Fruit fly (Drosophila melanogaster) whole organism, wandering third instar larva: ENCODE data around the gene CG11601.

Source experiments
- Abd-B ChIP-seq: fragments of >200 bp; optimal IDR thresholded peaks from 2 replicates; lab custom pipeline; 2017; ENCODE audit warnings: missing biosample characterization, missing genetic modification characterization
- CG32264 ChIP-seq: fragments of 200-800 bp; sonication (Bioruptor generic); optimal IDR thresholded peaks from 2 replicates; lab custom pipeline; 2016; ENCODE audit warnings: missing biosample characterization, missing genetic modification characterization
- CG9705 ChIP-seq: fragments of 200-800 bp; sonication (Bioruptor generic); optimal IDR thresholded peaks from 2 replicates; lab custom pipeline; 2018; ENCODE audit warnings: missing biosample characterization, mild to moderate bottlenecking, missing genetic modification characterization
- CrebA ChIP-seq: fragments of 200-800 bp; sonication (Bioruptor generic); optimal IDR thresholded peaks from 2 replicates; lab custom pipeline; 2016; ENCODE audit warnings: missing biosample characterization, mild to moderate bottlenecking, missing genetic modification characterization, borderline replicate concordance
- Dfd ChIP-seq: fragments of >200 bp; optimal IDR thresholded peaks from 2 replicates; lab custom pipeline; 2017; ENCODE audit warnings: missing biosample characterization, missing genetic modification characterization
- Dif ChIP-seq: fragments of 200-275, 200-300 bp; sonication (Bioruptor generic); optimal IDR thresholded peaks from 2 replicates; lab custom pipeline; 2018; ENCODE audit warnings: missing biosample characterization, missing genetic modification characterization; ENCODE audit not compliant: partially characterized antibody
- GATAd ChIP-seq: sonication (Bioruptor generic); optimal IDR thresholded peaks from 2 replicates; lab custom pipeline; 2016; ENCODE audit warnings: missing biosample characterization, missing genetic modification characterization
- HLH106 ChIP-seq: fragments of 200-800 bp; optimal IDR thresholded peaks from 3 replicates; lab custom pipeline; 2019; ENCODE audit warnings: missing biosample characterization, mild to moderate bottlenecking, missing genetic modification characterization, moderate library complexity
- Hnf4 ChIP-seq: fragments of 200-800 bp; sonication (Bioruptor generic); optimal IDR thresholded peaks from 2 replicates; lab custom pipeline; 2016; ENCODE audit warnings: missing biosample characterization, mild to moderate bottlenecking, missing genetic modification characterization
- Hr78 ChIP-seq: fragments of >200 bp; optimal IDR thresholded peaks from 2 replicates; lab custom pipeline; 2017; ENCODE audit warnings: missing biosample characterization, missing genetic modification characterization
- Hr83 ChIP-seq: fragments of 200-300 bp; sonication (Bioruptor generic); optimal IDR thresholded peaks from 2 replicates; lab custom pipeline; 2016; ENCODE audit warnings: missing biosample characterization, mild to moderate bottlenecking, missing genetic modification characterization, moderate library complexity; ENCODE audit not compliant: poor library complexity, severe bottlenecking
- Jra ChIP-seq: sonication (Bioruptor generic); optimal IDR thresholded peaks from 2 replicates; lab custom pipeline; 2016; ENCODE audit warnings: missing biosample characterization, missing genetic modification characterization
- Mio ChIP-seq: sonication (Bioruptor generic); optimal IDR thresholded peaks from 2 replicates; lab custom pipeline; 2016; ENCODE audit warnings: missing biosample characterization, missing genetic modification characterization
- Myc ChIP-seq: fragments of >200 bp; optimal IDR thresholded peaks from 2 replicates; lab custom pipeline; 2017
- N ChIP-seq: fragments of >200 bp; optimal IDR thresholded peaks from 2 replicates; lab custom pipeline; 2018; ENCODE audit warnings: missing biosample characterization, missing external identifiers, missing genetic modification characterization
- OdsH ChIP-seq: fragments of 200-800 bp; sonication (Bioruptor generic); optimal IDR thresholded peaks from 2 replicates; lab custom pipeline; 2016; ENCODE audit warnings: missing biosample characterization, mild to moderate bottlenecking, missing genetic modification characterization
- Rel ChIP-seq, 2 experiments: fragments of 200-800 bp; sonication (Bioruptor generic) in 1 of 2; optimal IDR thresholded peaks; 2 replicates in 1 of 2; 3 replicates in 1 of 2; lab custom pipeline; 2016 to 2019; ENCODE audit warnings: mild to moderate bottlenecking in 2 of 2, missing biosample characterization in 2 of 2, missing genetic modification characterization in 2 of 2, moderate library complexity in 1 of 2
- Sp1 ChIP-seq: fragments of 200-800 bp; sonication (Bioruptor generic); optimal IDR thresholded peaks from 3 replicates; lab custom pipeline; 2019; ENCODE audit warnings: missing biosample characterization, mild to moderate bottlenecking, missing genetic modification characterization, moderate library complexity
- Vsx2 ChIP-seq: fragments of 200-300, 225-300 bp; sonication (Bioruptor generic); optimal IDR thresholded peaks from 2 replicates; lab custom pipeline; 2018; ENCODE audit warnings: missing biosample characterization, missing genetic modification characterization; ENCODE audit not compliant: partially characterized antibody
- br ChIP-seq: fragments of 200-800 bp; sonication (Bioruptor generic); optimal IDR thresholded peaks from 2 replicates; lab custom pipeline; 2016; ENCODE audit warnings: missing biosample characterization, missing genetic modification characterization
- brk ChIP-seq: fragments of 200-800 bp; sonication (Bioruptor generic); optimal IDR thresholded peaks from 2 replicates; lab custom pipeline; 2016; ENCODE audit warnings: missing biosample characterization, mild to moderate bottlenecking, missing genetic modification characterization
- dl ChIP-seq, 2 experiments: fragments of 175-275, 200-275 bp in 1 of 2; fragments of 200-275 bp in 1 of 2; sonication (Bioruptor generic); optimal IDR thresholded peaks; lab custom pipeline; 2018; ENCODE audit warnings: mild to moderate bottlenecking in 2 of 2, missing biosample characterization in 2 of 2, missing genetic modification characterization in 2 of 2, moderate library complexity in 2 of 2; ENCODE audit not compliant: partially characterized antibody in 2 of 2, insufficient read depth in 1 of 2
- dmrt93B ChIP-seq: fragments of 200-800 bp; sonication (Bioruptor generic); optimal IDR thresholded peaks from 2 replicates; lab custom pipeline; 2018; ENCODE audit warnings: missing biosample characterization, mild to moderate bottlenecking, missing genetic modification characterization
- dsf ChIP-seq: sonication (Bioruptor generic); optimal IDR thresholded peaks from 2 replicates; lab custom pipeline; 2016; ENCODE audit warnings: missing biosample characterization, missing genetic modification characterization, borderline replicate concordance
- ey ChIP-seq: fragments of 200-800 bp; sonication (Bioruptor generic); optimal IDR thresholded peaks from 2 replicates; lab custom pipeline; 2016; ENCODE audit warnings: missing biosample characterization, missing genetic modification characterization
- foxo ChIP-seq, 2 experiments: fragments of 200-800 bp; sonication (Bioruptor generic); optimal IDR thresholded peaks; 2 replicates in 1 of 2; 3 replicates in 1 of 2; lab custom pipeline; 2016 to 2017; ENCODE audit warnings: missing biosample characterization in 2 of 2, missing genetic modification characterization in 2 of 2
- fru ChIP-seq: fragments of 200-800 bp; sonication (Bioruptor generic); optimal IDR thresholded peaks from 3 replicates; lab custom pipeline; 2016; ENCODE audit warnings: missing biosample characterization, mild to moderate bottlenecking, missing genetic modification characterization
- h ChIP-seq: fragments of 200-800 bp; sonication (Bioruptor generic); optimal IDR thresholded peaks from 3 replicates; lab custom pipeline; 2016; ENCODE audit warnings: missing biosample characterization, mild to moderate bottlenecking, missing genetic modification characterization
- jim ChIP-seq: fragments of 175-275, 200-325 bp; sonication (Bioruptor generic); optimal IDR thresholded peaks from 2 replicates; lab custom pipeline; 2016; ENCODE audit warnings: missing biosample characterization, mild to moderate bottlenecking, missing genetic modification characterization
- pan ChIP-seq: fragments of >200 bp; optimal IDR thresholded peaks from 2 replicates; lab custom pipeline; 2017
- psq ChIP-seq: fragments of 200-800 bp; sonication (Bioruptor generic); optimal IDR thresholded peaks from 3 replicates; lab custom pipeline; 2017; ENCODE audit warnings: missing biosample characterization, mild to moderate bottlenecking, missing genetic modification characterization, moderate library complexity
- rgr ChIP-seq: fragments of 200-800 bp; sonication (Bioruptor generic); optimal IDR thresholded peaks from 3 replicates; lab custom pipeline; 2016; ENCODE audit warnings: missing biosample characterization, mild to moderate bottlenecking, missing genetic modification characterization
- sage ChIP-seq: fragments of 200-800 bp; sonication (Bioruptor generic); optimal IDR thresholded peaks from 2 replicates; lab custom pipeline; 2016; ENCODE audit warnings: missing biosample characterization, mild to moderate bottlenecking, missing genetic modification characterization
- sv ChIP-seq: fragments of 200-800 bp; sonication (Bioruptor generic); optimal IDR thresholded peaks from 3 replicates; lab custom pipeline; 2016; ENCODE audit warnings: missing biosample characterization, missing genetic modification characterization
- tai ChIP-seq: sonication (Bioruptor generic); optimal IDR thresholded peaks from 2 replicates; lab custom pipeline; 2016; ENCODE audit warnings: missing biosample characterization, missing genetic modification characterization
- usp ChIP-seq: fragments of >200 bp; optimal IDR thresholded peaks from 2 replicates; lab custom pipeline; 2017; ENCODE audit warnings: missing biosample characterization, missing genetic modification characterization
- woc ChIP-seq: sonication (Bioruptor generic); optimal IDR thresholded peaks from 2 replicates; lab custom pipeline; 2016; ENCODE audit warnings: missing biosample characterization, mild to moderate bottlenecking, missing genetic modification characterization

CG11601 gene

DNA sequence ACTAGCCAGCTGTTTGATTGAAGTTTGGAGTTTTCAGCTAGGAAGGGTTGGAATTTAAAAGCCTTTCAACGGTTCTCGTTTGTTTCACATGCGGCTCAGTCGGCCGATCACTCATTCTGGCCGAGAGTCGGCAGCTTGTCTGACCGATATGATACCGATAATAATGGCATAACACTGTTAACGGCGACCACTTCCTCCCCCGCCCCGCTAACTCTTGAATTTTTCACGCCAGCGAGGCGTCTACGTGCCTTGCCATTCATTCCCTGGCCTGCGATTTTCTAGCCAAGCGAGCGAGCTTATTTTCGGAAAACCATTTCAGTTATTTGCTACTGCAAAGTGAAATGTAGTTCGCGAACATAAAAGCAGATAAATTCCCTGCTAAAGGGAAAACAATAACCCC, 16.9 kb upstream of the CG11601 start:
- TF ChIP-seq Rel (GFP tag; optimal IDR thresholded peaks at IDR 0.05; lab: Kevin White, UChicago) (no peak), Rel (tag; optimal IDR thresholded peaks at IDR 0.05; lab: Kevin White, UChicago) (no peak), CrebA (GFP tag; lab: Kevin White, UChicago) (no peak), Myc (lab: Kevin White, UChicago) (no peak), brk (GFP tag; lab: Kevin White, UChicago) (no peak), CG9705 (GFP tag; lab: Kevin White, UChicago) (no peak), Dif (GFP tag; lab: Kevin White, UChicago) (no peak), tai (GFP tag; lab: Kevin White, UChicago) (no peak), br (GFP tag; lab: Kevin White, UChicago) (no peak), pan (no peak), rgr (GFP tag; lab: Kevin White, UChicago) (no peak), OdsH (GFP tag; lab: Kevin White, UChicago) (no peak), usp (no peak), HLH106 (tag; lab: Kevin White, UChicago) (no peak), Jra (no peak), CG32264 (GFP tag; lab: Kevin White, UChicago) (no peak), psq (GFP tag; lab: Kevin White, UChicago) (no peak), Vsx2 (GFP tag; lab: Kevin White, UChicago) (no peak)
- TF ChIP-seq, all 38 proteins: peak for 0

- TF ChIP-seq sv (GFP tag; lab: Kevin White, UChicago) (no peak), CG9705 (GFP tag; lab: Kevin White, UChicago) (no peak), N (GFP tag; lab: Kevin White, UChicago) (no peak), Abd-B (no peak), dsf (GFP tag; lab: Kevin White, UChicago) (no peak)
Measured at dm6 chr2L:299038-299437, 16.0 kb upstream of the CG11601 start.

- TF ChIP-seq dsf (GFP tag; lab: Kevin White, UChicago) = no peak
- TF ChIP-seq Rel (GFP tag; optimal IDR thresholded peaks at IDR 0.05; lab: Kevin White, UChicago) = no peak
- TF ChIP-seq Rel (tag; optimal IDR thresholded peaks at IDR 0.05; lab: Kevin White, UChicago) = peak; percentile 48
Measured at dm6 chr2L:298285-298644, 15.2 kb upstream of the CG11601 start.

DNA sequence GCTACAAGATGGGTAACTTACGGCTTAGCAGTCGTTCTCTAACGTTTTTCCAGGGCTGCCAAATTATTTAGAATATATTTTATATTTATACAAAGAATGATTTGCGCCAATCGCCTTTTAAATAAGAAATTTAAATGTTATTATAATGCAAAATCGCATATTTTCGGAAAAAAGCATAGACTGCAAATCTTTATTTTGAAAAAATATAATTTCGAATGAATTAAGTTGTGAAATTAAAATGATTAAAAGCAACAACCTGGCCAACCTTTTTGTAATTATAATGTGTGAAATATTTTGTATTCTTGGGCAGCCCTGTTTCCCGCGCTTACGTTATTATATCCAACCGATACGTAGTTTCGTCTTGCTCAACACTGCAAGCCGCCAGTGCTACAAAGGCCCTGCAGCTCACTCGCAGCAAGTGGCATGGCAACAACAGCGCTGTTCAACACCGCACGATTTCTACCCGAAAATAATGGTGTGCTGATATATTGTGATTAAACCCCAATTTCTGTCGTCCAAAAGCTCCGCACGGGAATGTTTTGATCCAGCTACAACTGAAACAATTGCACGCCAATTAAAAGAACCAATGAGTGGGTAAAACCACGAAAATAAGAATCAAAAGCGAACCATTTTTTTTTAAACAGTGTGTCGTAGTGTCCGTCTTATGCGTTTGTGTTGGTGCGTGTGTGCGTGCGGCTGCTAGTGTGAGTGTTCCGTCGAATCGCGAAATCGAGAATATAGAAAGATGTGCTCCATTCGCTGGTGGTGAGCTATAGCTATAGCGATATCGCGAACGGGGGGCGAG, 14.6 kb upstream of the CG11601 start, which contains the start of gene Pi3K21B:
Gene Pi3K21B, plus strand, starts transcription at position 401 of the 805 bp plus-strand sequence.
- TF ChIP-seq Vsx2 (GFP tag; lab: Kevin White, UChicago) = no peak
- no peak for TF ChIP-seq CrebA (GFP tag; lab: Kevin White, UChicago)
- TF ChIP-seq dsf (GFP tag; lab: Kevin White, UChicago) = peak; percentile 93
- TF ChIP-seq foxo (GFP tag; optimal IDR thresholded peaks at IDR 0.05; lab: Kevin White, UChicago) = peak; percentile 49 to 98
- TF ChIP-seq brk (GFP tag; lab: Kevin White, UChicago) = peak; percentile 76
- peak; percentile 96 for TF ChIP-seq Jra
- peak; percentile 86 for TF ChIP-seq dmrt93B (GFP tag; lab: Kevin White, UChicago)
- peak; percentile 98 for TF ChIP-seq tai (GFP tag; lab: Kevin White, UChicago)
- peak; percentile 91 for TF ChIP-seq CG32264 (GFP tag; lab: Kevin White, UChicago)
- peak; percentile 85 for TF ChIP-seq CG9705 (GFP tag; lab: Kevin White, UChicago)
- TF ChIP-seq jim (GFP tag; lab: Kevin White, UChicago) = peak; percentile 92
- TF ChIP-seq h (GFP tag; lab: Kevin White, UChicago) = peak; percentile 90
- TF ChIP-seq psq (GFP tag; lab: Kevin White, UChicago) = peak; percentile 85
- peak; percentile 100 for TF ChIP-seq Hr83 (GFP tag; lab: Kevin White, UChicago)
- TF ChIP-seq Dif (GFP tag; lab: Kevin White, UChicago) = peak; percentile 37
- TF ChIP-seq OdsH (GFP tag; lab: Kevin White, UChicago) = peak; percentile 89
- peak; percentile 98 for TF ChIP-seq Hnf4 (GFP tag; lab: Kevin White, UChicago)
- no peak for TF ChIP-seq Hr78 (GFP tag; lab: Kevin White, UChicago)
- TF ChIP-seq Sp1 (GFP tag; lab: Kevin White, UChicago) = peak; percentile 92
- TF ChIP-seq HLH106 (tag; lab: Kevin White, UChicago) = peak; percentile 93
- TF ChIP-seq N (GFP tag; lab: Kevin White, UChicago) = peak; percentile 16
- TF ChIP-seq pan = no peak
- TF ChIP-seq br (GFP tag; lab: Kevin White, UChicago) = peak; percentile 94
- peak; percentile 92 for TF ChIP-seq fru (GFP tag; lab: Kevin White, UChicago)
- peak; percentile 71 for TF ChIP-seq sage (GFP tag; lab: Kevin White, UChicago)
- peak; percentile 12 for TF ChIP-seq Dfd (GFP tag; lab: Kevin White, UChicago)
- TF ChIP-seq Rel (GFP tag; optimal IDR thresholded peaks at IDR 0.05; lab: Kevin White, UChicago) = no peak
- TF ChIP-seq Rel (tag; optimal IDR thresholded peaks at IDR 0.05; lab: Kevin White, UChicago) = peak; percentile 25
- TF ChIP-seq rgr (GFP tag; lab: Kevin White, UChicago) = peak; percentile 95
- TF ChIP-seq dl (GFP tag; optimal IDR thresholded peaks at IDR 0.05; lab: Kevin White, UChicago; ENCODE audit: insufficient read depth in 1 of 2, partially characterized antibody in 2 of 2) = no peak
- no peak for TF ChIP-seq usp
- peak; percentile 79 for TF ChIP-seq woc
- TF ChIP-seq Abd-B = no peak
- peak; percentile 89 for TF ChIP-seq Mio
- TF ChIP-seq ey = peak; percentile 92
- TF ChIP-seq sv (GFP tag; lab: Kevin White, UChicago) = peak; percentile 91
- no peak for TF ChIP-seq GATAd
